Fruit fly (Drosophila melanogaster) whole organism, embryonic: ENCODE results near the gene Nasp.

Experiments
- ATbp ChIP-seq: fragments of 200-800 bp; sonication (Bioruptor generic); optimal IDR thresholded peaks from 2 replicates; lab custom pipeline; 2017; ENCODE audit warnings: missing biosample characterization, mild to moderate bottlenecking, missing genetic modification characterization, missing genetic modification reagents
- Abd-B ChIP-seq: fragments of 200-800 bp; sonication (Bioruptor generic); optimal IDR thresholded peaks from 2 replicates; lab custom pipeline; 2018; ENCODE audit warnings: missing biosample characterization, mild to moderate bottlenecking, missing genetic modification characterization, moderate library complexity
- B-H1 ChIP-seq: fragments of 200-800 bp; sonication (Bioruptor generic); IDR thresholded peaks from 3 replicates; pipeline ENCODE4 v1.3.6; 2022; ENCODE audit warnings: missing biosample characterization, missing genetic modification characterization
- CG11093 ChIP-seq: fragments of 200-800 bp; sonication (Bioruptor generic); IDR thresholded peaks from 3 replicates; pipeline ENCODE4 v1.3.6; 2022; ENCODE audit warnings: missing biosample characterization, missing genetic modification characterization
- CG12219 ChIP-seq: fragments of 200-800 bp; sonication (Bioruptor generic); optimal IDR thresholded peaks from 3 replicates; lab custom pipeline; 2018; ENCODE audit warnings: missing biosample characterization, mild to moderate bottlenecking, missing genetic modification characterization
- CG12659 ChIP-seq: fragments of 200-800 bp; sonication (Bioruptor generic); optimal IDR thresholded peaks from 3 replicates; lab custom pipeline; 2017; ENCODE audit warnings: mild to moderate bottlenecking, missing biosample characterization, missing genetic modification reagents, missing genetic modification characterization
- CG12769 ChIP-seq: fragments of 200-800 bp; sonication (Bioruptor generic); optimal IDR thresholded peaks from 2 replicates; lab custom pipeline; 2019; ENCODE audit warnings: missing biosample characterization, mild to moderate bottlenecking, missing genetic modification characterization, moderate library complexity
- CG13296 ChIP-seq: fragments of 200-800 bp; sonication (Bioruptor generic); optimal IDR thresholded peaks from 3 replicates; lab custom pipeline; 2018; ENCODE audit warnings: missing biosample characterization, mild to moderate bottlenecking, missing genetic modification characterization
- CG14050 ChIP-seq: fragments of 200-800 bp; sonication (Bioruptor generic); IDR thresholded peaks from 3 replicates; pipeline ENCODE4 v1.3.6; 2022; ENCODE audit warnings: missing biosample characterization, missing genetic modification characterization
- CG14441 ChIP-seq: fragments of 200-800 bp; sonication (Bioruptor generic); IDR thresholded peaks from 2 replicates; pipeline ENCODE4 v1.3.6; 2022; ENCODE audit warnings: missing biosample characterization, missing genetic modification characterization
- CG14667 ChIP-seq: fragments of 200-800 bp; sonication (Bioruptor generic); IDR thresholded peaks from 2 replicates; pipeline ENCODE4 v1.3.6; 2022; ENCODE audit warnings: missing biosample characterization, missing genetic modification characterization
- CG14710 ChIP-seq: fragments of 200-800 bp; sonication (Bioruptor generic); optimal IDR thresholded peaks from 3 replicates; lab custom pipeline; 2019; ENCODE audit warnings: missing biosample characterization, mild to moderate bottlenecking, missing genetic modification characterization, moderate library complexity
- CG14965 ChIP-seq: fragments of 200-800 bp; sonication (Bioruptor generic); optimal IDR thresholded peaks from 2 replicates; lab custom pipeline; 2016; ENCODE audit warnings: missing biosample characterization, missing genetic modification characterization, borderline replicate concordance
- CG15269 ChIP-seq: fragments of 200-800 bp; sonication (Bioruptor generic); optimal IDR thresholded peaks from 2 replicates; lab custom pipeline; 2018; ENCODE audit warnings: missing biosample characterization, mild to moderate bottlenecking, missing genetic modification characterization, moderate library complexity
- CG15479 ChIP-seq: fragments of 200-800 bp; sonication (Bioruptor generic); optimal IDR thresholded peaks from 3 replicates; lab custom pipeline; 2019; ENCODE audit warnings: missing biosample characterization, mild to moderate bottlenecking, missing genetic modification characterization, moderate library complexity
- CG2120 ChIP-seq: fragments of 200-800 bp; sonication (Bioruptor generic); optimal IDR thresholded peaks from 3 replicates; lab custom pipeline; 2016; ENCODE audit warnings: missing biosample characterization, missing genetic modification characterization
- CG2678 ChIP-seq: fragments of 200-800 bp; sonication (Bioruptor generic); optimal IDR thresholded peaks from 3 replicates; lab custom pipeline; 2019; ENCODE audit warnings: missing biosample characterization, mild to moderate bottlenecking, missing genetic modification characterization, moderate library complexity
- CG3163 ChIP-seq: fragments of 200-800 bp; sonication (Bioruptor generic); optimal IDR thresholded peaks from 3 replicates; lab custom pipeline; 2016; ENCODE audit warnings: missing biosample characterization, missing genetic modification characterization
- CG32767 ChIP-seq: fragments of 200-800 bp; sonication (Bioruptor generic); IDR thresholded peaks from 2 replicates; pipeline ENCODE4 v1.3.6; 2022; ENCODE audit warnings: missing biosample characterization, missing genetic modification characterization
- CG4328 ChIP-seq: fragments of 200-800 bp; sonication (Bioruptor generic); optimal IDR thresholded peaks from 3 replicates; lab custom pipeline; 2017; ENCODE audit warnings: missing biosample characterization, missing genetic modification reagents, missing genetic modification characterization
- CG8290 ChIP-seq, 3 experiments: fragments of 200-800 bp; sonication (Bioruptor generic); optimal IDR thresholded peaks; 2 replicates each; lab custom pipeline; 2016 to 2019; ENCODE audit warnings: missing biosample characterization in 3 of 3, missing genetic modification characterization in 3 of 3, mild to moderate bottlenecking in 2 of 3, moderate library complexity in 1 of 3
- CG9215 ChIP-seq: fragments of 200-800 bp; sonication (Bioruptor generic); IDR thresholded peaks from 2 replicates; pipeline ENCODE4 v1.3.6; 2022; ENCODE audit warnings: missing biosample characterization, missing genetic modification characterization
- CG9817 ChIP-seq: fragments of 200-800 bp; sonication (Bioruptor generic); optimal IDR thresholded peaks from 2 replicates; lab custom pipeline; 2018; ENCODE audit warnings: missing biosample characterization, mild to moderate bottlenecking, missing genetic modification characterization, moderate library complexity
- CoRest ChIP-seq: fragments of 200-800 bp; sonication (Bioruptor generic); optimal IDR thresholded peaks from 3 replicates; lab custom pipeline; 2018; ENCODE audit warnings: missing biosample characterization, mild to moderate bottlenecking, missing genetic modification characterization, moderate library complexity
- E2f2 ChIP-seq: fragments of 200-800 bp; sonication (Bioruptor generic); IDR thresholded peaks from 2 replicates; pipeline ENCODE4 v1.3.6; 2022; ENCODE audit warnings: missing biosample characterization, missing genetic modification characterization
- Eip74EF ChIP-seq, 2 experiments: fragments of 200-800 bp in 1 of 2; fragments of >200 bp in 1 of 2; sonication (Bioruptor generic) in 1 of 2; optimal IDR thresholded peaks; 2 replicates each; lab custom pipeline; 2017 to 2019; ENCODE audit warnings: missing biosample characterization in 2 of 2, missing genetic modification characterization in 2 of 2, mild to moderate bottlenecking in 1 of 2, moderate library complexity in 1 of 2
- Fer3 ChIP-seq: fragments of 200-800 bp; sonication (Bioruptor generic); optimal IDR thresholded peaks from 2 replicates; lab custom pipeline; 2018; ENCODE audit warnings: missing biosample characterization, mild to moderate bottlenecking, missing genetic modification characterization, moderate library complexity
- Hr51 ChIP-seq, 2 experiments: fragments of 200-800 bp; sonication (Bioruptor generic); optimal IDR thresholded peaks; 2 replicates in 1 of 2; 3 replicates in 1 of 2; lab custom pipeline; 2016 to 2018; ENCODE audit warnings: missing biosample characterization in 2 of 2, missing genetic modification characterization in 2 of 2, mild to moderate bottlenecking in 1 of 2, moderate library complexity in 1 of 2
- Lpt ChIP-seq: fragments of >200 bp; optimal IDR thresholded peaks from 2 replicates; lab custom pipeline; 2018; ENCODE audit warnings: missing biosample characterization, missing genetic modification characterization
- Med ChIP-seq: fragments of 200-800 bp; sonication (Bioruptor generic); peaks from one replicate; lab custom pipeline; 2016; ENCODE audit warnings: missing biosample characterization, missing genetic modification characterization, mild to moderate bottlenecking, inconsistent platforms, moderate library complexity
- Neu2 ChIP-seq: fragments of 200-800 bp; sonication (Bioruptor generic); optimal IDR thresholded peaks from 3 replicates; lab custom pipeline; 2016; ENCODE audit warnings: missing biosample characterization, missing genetic modification characterization, borderline replicate concordance
- Nf-YC ChIP-seq: fragments of 200-800 bp; optimal IDR thresholded peaks from 3 replicates; lab custom pipeline; 2019; ENCODE audit warnings: missing biosample characterization, mild to moderate bottlenecking, missing genetic modification characterization, moderate library complexity
- Sox102F ChIP-seq: fragments of 200-800 bp; sonication (Bioruptor generic); optimal IDR thresholded peaks from 2 replicates; lab custom pipeline; 2018; ENCODE audit warnings: missing biosample characterization, mild to moderate bottlenecking, missing genetic modification characterization, moderate library complexity
- caup ChIP-seq: fragments of 200-800 bp; sonication (Bioruptor generic); optimal IDR thresholded peaks from 3 replicates; lab custom pipeline; 2017; ENCODE audit warnings: missing biosample characterization, mild to moderate bottlenecking, missing genetic modification characterization, moderate library complexity; ENCODE audit not compliant: severe bottlenecking
- chif ChIP-seq, 2 experiments: fragments of 200-800 bp; sonication (Bioruptor generic); optimal IDR thresholded peaks; 3 replicates each; lab custom pipeline; 2016; ENCODE audit warnings: missing biosample characterization in 2 of 2, missing genetic modification characterization in 2 of 2
- emc ChIP-seq: fragments of 200-800 bp; sonication (Bioruptor generic); optimal IDR thresholded peaks from 2 replicates; lab custom pipeline; 2016; ENCODE audit warnings: missing biosample characterization, missing genetic modification characterization
- gcm2 ChIP-seq: fragments of 200-800 bp; sonication (Bioruptor generic); optimal IDR thresholded peaks from 2 replicates; lab custom pipeline; 2016; ENCODE audit warnings: missing biosample characterization, missing genetic modification characterization
- inv ChIP-seq: fragments of 200-800 bp; sonication (Bioruptor generic); IDR thresholded peaks from 2 replicates; pipeline ENCODE4 v1.3.6; 2022; ENCODE audit warnings: missing biosample characterization, missing genetic modification characterization; ENCODE audit not compliant: partially characterized antibody
- lmd ChIP-seq: fragments of 200-800 bp; sonication (Bioruptor generic); IDR thresholded peaks from 2 replicates; pipeline ENCODE4 v1.3.6; 2022; ENCODE audit warnings: missing biosample characterization, missing genetic modification characterization
- nmo ChIP-seq: fragments of 200-800 bp; sonication (Bioruptor generic); optimal IDR thresholded peaks from 2 replicates; lab custom pipeline; 2018; ENCODE audit warnings: missing biosample characterization, mild to moderate bottlenecking, missing genetic modification characterization, moderate library complexity
- phol ChIP-seq: fragments of 200-800 bp; sonication (Bioruptor generic); optimal IDR thresholded peaks from 3 replicates; lab custom pipeline; 2018; ENCODE audit warnings: missing biosample characterization, mild to moderate bottlenecking, missing genetic modification characterization, moderate library complexity
- pum ChIP-seq: fragments of 200-800 bp; sonication (Bioruptor generic); optimal IDR thresholded peaks from 2 replicates; lab custom pipeline; 2016; ENCODE audit warnings: missing biosample characterization, missing genetic modification characterization
- run ChIP-seq: fragments of 200-800 bp; sonication (Bioruptor generic); optimal IDR thresholded peaks from 3 replicates; lab custom pipeline; 2018; ENCODE audit warnings: missing biosample characterization, mild to moderate bottlenecking, missing genetic modification characterization
- sd ChIP-seq: fragments of 200-800 bp; sonication (Bioruptor generic); optimal IDR thresholded peaks from 3 replicates; lab custom pipeline; 2018; ENCODE audit warnings: missing biosample characterization, mild to moderate bottlenecking, missing genetic modification characterization, moderate library complexity
- sisA ChIP-seq: fragments of 200-800 bp; sonication (Bioruptor generic); IDR thresholded peaks from 2 replicates; pipeline ENCODE4 v1.3.6; 2022; ENCODE audit warnings: missing biosample characterization, missing genetic modification characterization
- so ChIP-seq: fragments of 200-800 bp; sonication (Bioruptor generic); IDR thresholded peaks from 3 replicates; pipeline ENCODE4 v1.3.6; 2022; ENCODE audit warnings: missing biosample characterization, missing genetic modification characterization
- sr ChIP-seq: fragments of 200-800 bp; sonication (Bioruptor generic); IDR thresholded peaks from 3 replicates; pipeline ENCODE4 v1.3.6; 2022; ENCODE audit warnings: missing biosample characterization, missing genetic modification characterization
- wdn ChIP-seq: fragments of 200-800 bp; sonication (Bioruptor generic); IDR thresholded peaks from 2 replicates; pipeline ENCODE4 v1.3.6; 2022; ENCODE audit warnings: missing biosample characterization, missing genetic modification characterization

The Nasp gene

DNA sequence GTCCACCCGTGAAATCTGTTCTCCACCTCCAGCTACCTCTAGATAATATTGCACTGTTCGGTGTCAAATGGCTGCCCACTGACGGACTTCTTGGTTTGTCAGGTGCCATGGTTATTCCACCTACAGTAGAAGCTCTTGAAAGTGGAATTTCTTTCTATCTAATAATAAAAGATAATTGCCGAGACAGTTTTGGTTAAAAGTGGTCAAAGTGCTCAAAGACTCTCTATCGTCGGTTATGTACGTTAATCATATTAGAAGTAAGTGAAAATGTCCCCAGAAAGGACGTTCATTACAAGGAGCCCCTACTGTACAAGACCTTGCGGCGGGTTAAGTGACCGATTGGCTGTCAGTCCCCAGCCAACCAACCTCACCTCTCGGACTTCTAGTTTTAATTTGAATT lies 3.4 kb upstream of the Nasp start (continued):
- TF ChIP-seq CoRest (peak; percentile 52), CG12769 (peak; percentile 32), lmd (GFP tag; lab: Robert Waterston, UW) (peak; percentile 47; the same call in 1 of the 2 replicates), CG12659 (peak; percentile 11), B-H1 (GFP tag; lab: Robert Waterston, UW) (peak; percentile 11; the same call in 1 of the 3 replicates), Abd-B (GFP tag; lab: Kevin White, UChicago) (peak; percentile 8), CG9817 (tag; lab: Kevin White, UChicago) (peak; percentile 29), ATbp (GFP tag; lab: Kevin White, UChicago) (peak; percentile 61), inv (GFP tag; lab: Robert Waterston, UW) (no peak), nmo (GFP tag; lab: Kevin White, UChicago) (no peak), Fer3 (tag; lab: Kevin White, UChicago) (no peak), sr (no peak), Med (GFP tag; lab: Kevin White, UChicago) (peak; percentile 52), Hr51 (GFP tag; optimal IDR thresholded peaks at IDR 0.05; lab: Kevin White, UChicago) (peak; percentile 10 to 65), sd (tag; lab: Kevin White, UChicago) (peak; percentile 8), phol (tag; lab: Kevin White, UChicago) (peak; percentile 37), Nf-YC (tag; lab: Kevin White, UChicago) (peak; percentile 5), CG15479 (GFP tag; lab: Kevin White, UChicago) (no peak), CG14710 (no peak), CG12219 (GFP tag; lab: Kevin White, UChicago) (peak; percentile 39), CG32767 (peak; percentile 39; the same call in 1 of the 2 replicates), Lpt (GFP tag; lab: Kevin White, UChicago) (no peak), so (GFP tag; lab: Robert Waterston, UW) (peak; percentile 42; the same call in 1 of the 3 replicates), CG3163 (GFP tag; lab: Kevin White, UChicago) (no peak), CG9215 (peak; percentile 23; the same call in 1 of the 2 replicates), emc (GFP tag; lab: Kevin White, UChicago) (no peak), pum (GFP tag; lab: Kevin White, UChicago) (peak; percentile 31), CG15269 (tag; lab: Kevin White, UChicago) (peak; percentile 73), CG2678 (tag; lab: Kevin White, UChicago) (peak; percentile 57), gcm2 (GFP tag; lab: Kevin White, UChicago) (peak; percentile 24), sisA (GFP tag; lab: Robert Waterston, UW) (peak; percentile 54), CG8290 (GFP tag; optimal IDR thresholded peaks at IDR 0.05; lab: Kevin White, UChicago) (no peak), CG8290 (tag; optimal IDR thresholded peaks at IDR 0.05; lab: Kevin White, UChicago) (peak in 1 of 2 experiments; percentile 23), CG14965 (GFP tag; lab: Kevin White, UChicago) (no peak), CG2120 (GFP tag; lab: Kevin White, UChicago) (peak; percentile 63), CG11093 (GFP tag; lab: Robert Waterston, UW) (0 out of 3 replicates have a peak, but pooled peaks have one; percentile 24), CG14667 (GFP tag; lab: Robert Waterston, UW) (0 out of 2 replicates have a peak, but pooled peaks have one; percentile 27), run (peak; percentile 9), caup (GFP tag; lab: Kevin White, UChicago) (peak; percentile 15), Sox102F (GFP tag; lab: Kevin White, UChicago) (peak; percentile 58), CG14441 (GFP tag; lab: Robert Waterston, UW) (peak; percentile 52), chif (GFP tag; optimal IDR thresholded peaks at IDR 0.05; lab: Kevin White, UChicago) (peak in 1 of 2 experiments; percentile 45), Neu2 (GFP tag; lab: Kevin White, UChicago) (no peak), Eip74EF (GFP tag; optimal IDR thresholded peaks at IDR 0.05; lab: Kevin White, UChicago) (no peak), CG4328 (GFP tag; lab: Kevin White, UChicago) (no peak), CG13296 (GFP tag; lab: Kevin White, UChicago) (peak; percentile 17), CG14050 (peak; percentile 12; the same call in 2 of the 3 replicates), wdn (GFP tag; lab: Robert Waterston, UW) (0 out of 2 replicates have a peak, but pooled peaks have one; percentile 20), E2f2 (GFP tag; lab: Robert Waterston, UW) (0 out of 2 replicates have a peak, but pooled peaks have one; percentile 31)
